Worm (Caenorhabditis elegans): Measurements from ENCODE around the gene Y97E10AR.6.

ce11 chrV:8013901-8014388, at the start of gene Y97E10AR.6:
- TF ChIP-seq elt-1 (tag; optimal IDR thresholded peaks at IDR 0.05) (no peak), unc-39 (tag; optimal IDR thresholded peaks at IDR 0.05) (no peak)

Measured in whole organism, L2 larva.